Worm (Caenorhabditis elegans) whole organism, young adult: ENCODE data around the gene oac-24.

Experiments used
- K12H6.12 ChIP-seq: fragments of 200-800 bp; sonication (Bioruptor generic); optimal IDR thresholded peaks from 2 replicates; lab custom pipeline; 2018; ENCODE audit warnings: mild to moderate bottlenecking, missing genetic modification characterization, missing compliant biosample characterization
- ama-1 ChIP-seq, 3 experiments: fragments of 150-350 bp in 1 of 3; sonication (generic microtip) in 2 of 3; optimal IDR thresholded peaks; 2 replicates each; lab custom pipeline; 2014 to 2018; ENCODE audit warnings: missing biosample characterization in 2 of 3, missing genetic modification characterization in 2 of 3, missing genetic modification reagents in 2 of 3
- aptf-3 ChIP-seq: fragments of 200-800 bp; sonication (Bioruptor generic); IDR thresholded peaks from 2 replicates; pipeline ENCODE4 v1.3.6; 2022; ENCODE audit warnings: missing genetic modification characterization, missing compliant biosample characterization
- ceh-100 ChIP-seq: fragments of 200-800 bp; sonication (Bioruptor generic); IDR thresholded peaks from 2 replicates; pipeline ENCODE4 v1.3.6; 2022; ENCODE audit warnings: missing genetic modification reagents, missing genetic modification characterization, missing compliant biosample characterization
- egl-18 ChIP-seq: fragments of 200-800 bp; sonication (Bioruptor generic); IDR thresholded peaks from 2 replicates; pipeline ENCODE4 v1.3.6; 2022; ENCODE audit warnings: missing genetic modification reagents, missing genetic modification characterization, missing compliant biosample characterization
- fkh-3 ChIP-seq: sonication (generic microtip); optimal IDR thresholded peaks from 2 replicates; lab custom pipeline; 2016; ENCODE audit warnings: mild to moderate bottlenecking, missing genetic modification characterization, missing compliant biosample characterization
- hlh-26 ChIP-seq: fragments of 200-800 bp; sonication (Bioruptor generic); conservative IDR thresholded peaks from 2 replicates; pipeline ENCODE4 v1.3.6; 2022; ENCODE audit warnings: missing genetic modification reagents, missing genetic modification characterization, missing compliant biosample characterization
- nhr-80 ChIP-seq: sonication (generic microtip); optimal IDR thresholded peaks from 2 replicates; lab custom pipeline; 2016; ENCODE audit warnings: missing genetic modification characterization, missing compliant biosample characterization
- nhr-90 ChIP-seq: sonication (generic microtip); optimal IDR thresholded peaks from 2 replicates; lab custom pipeline; 2016; ENCODE audit warnings: missing genotype, mild to moderate bottlenecking, missing genetic modification characterization, missing compliant biosample characterization

DNA sequence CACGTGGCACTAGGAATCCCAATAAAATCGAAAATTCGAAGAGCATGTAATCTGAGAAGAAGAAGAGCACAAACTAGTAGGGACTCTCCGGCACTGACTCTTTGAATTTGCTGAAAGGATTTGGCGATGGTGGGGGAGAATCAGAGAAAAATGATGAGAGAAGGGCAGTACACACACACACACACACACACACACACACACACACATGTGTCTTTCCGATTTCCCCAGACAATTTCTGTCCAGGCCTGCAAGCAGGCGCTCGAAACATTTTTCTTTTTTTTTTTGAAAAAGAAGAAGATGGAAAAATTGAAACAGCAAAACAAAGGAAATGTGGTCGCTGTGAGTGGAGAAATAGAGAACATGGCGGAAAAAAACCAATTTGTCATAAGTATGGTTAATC, 19.5 kb downstream of the oac-24 start, which contains the start of gene tig-2:
- TF ChIP-seq K12H6.12 (no peak), nhr-80 (tag; lab: Kevin White, UChicago) (no peak), egl-18 (GFP tag; lab: Robert Waterston, UW) (no peak), nhr-90 (tag; lab: Kevin White, UChicago) (no peak), ceh-100 (no peak), fkh-3 (tag; lab: Kevin White, UChicago) (no peak), aptf-3 (GFP tag; lab: Robert Waterston, UW) (no peak), ama-1 (optimal IDR thresholded peaks at IDR 0.05; lab: Kevin White, UChicago) (no peak), ama-1 (GFP tag; optimal IDR thresholded peaks at IDR 0.05; lab: Kevin White, UChicago) (no peak), hlh-26 (GFP tag; lab: Robert Waterston, UW) (no peak)
